Worm (Caenorhabditis elegans) whole organism, L4 larva: ENCODE data around the gene F55G11.4.

ENCODE experiments used
- F10B5.3 ChIP-seq: sonication (generic microtip); optimal IDR thresholded peaks from 2 replicates; lab custom pipeline; 2016; ENCODE audit warnings: mild to moderate bottlenecking, missing genetic modification characterization, missing compliant biosample characterization
- T26A8.4 ChIP-seq: fragments of 200-800 bp; sonication (Bioruptor generic); IDR thresholded peaks from 2 replicates; pipeline ENCODE4 v1.3.6; 2022; ENCODE audit warnings: missing genetic modification characterization, missing compliant biosample characterization
- Y105C5A.15 ChIP-seq: fragments of 200-800 bp; sonication (Bioruptor generic); IDR thresholded peaks from 2 replicates; pipeline ENCODE4 v1.3.6; 2022; ENCODE audit warnings: missing genetic modification characterization, missing compliant biosample characterization
- Y5F2A.4 ChIP-seq: fragments of 200-800 bp; sonication (Bioruptor generic); optimal IDR thresholded peaks from 2 replicates; lab custom pipeline; 2018; ENCODE audit warnings: mild to moderate bottlenecking, missing genetic modification characterization, missing compliant biosample characterization
- Y75B8A.6 ChIP-seq: fragments of 200-800 bp; sonication (Bioruptor generic); IDR thresholded peaks from 2 replicates; pipeline ENCODE4 v1.3.6; 2022; ENCODE audit warnings: missing genetic modification reagents, missing genetic modification characterization, missing compliant biosample characterization
- aha-1 ChIP-seq: fragments of 150-350 bp; peaks from one replicate; lab custom pipeline; 2014; ENCODE audit warnings: missing biosample characterization, missing genetic modification characterization
- aly-2 ChIP-seq: sonication (generic microtip); optimal IDR thresholded peaks from 2 replicates; lab custom pipeline; 2018; ENCODE audit warnings: missing biosample characterization, missing genetic modification characterization
- attf-4 ChIP-seq: sonication (generic microtip); optimal IDR thresholded peaks from 3 replicates; lab custom pipeline; 2017; ENCODE audit warnings: missing biosample characterization, missing genetic modification characterization
- ces-1 ChIP-seq: fragments of 150-350 bp; sonication (generic microtip); optimal IDR thresholded peaks from 4 replicates; lab custom pipeline; 2014; ENCODE audit warnings: missing biosample characterization, missing genetic modification reagents, missing genetic modification characterization
- cey-2 ChIP-seq: sonication (generic microtip); optimal IDR thresholded peaks from 3 replicates; lab custom pipeline; 2017; ENCODE audit warnings: missing genetic modification characterization, mild to moderate bottlenecking, missing compliant biosample characterization, antibody characterized with exemption, borderline replicate concordance; ENCODE audit not compliant: insufficient read depth
- dmd-6 ChIP-seq: fragments of 200-800 bp; sonication (Bioruptor generic); IDR thresholded peaks from 2 replicates; pipeline ENCODE4 v1.3.6; 2022; ENCODE audit warnings: missing genetic modification reagents, missing genetic modification characterization, missing compliant biosample characterization
- dmd-9 ChIP-seq: fragments of 200-800 bp; sonication (Bioruptor generic); IDR thresholded peaks from 2 replicates; pipeline ENCODE4 v1.3.6; 2022; ENCODE audit warnings: missing genetic modification reagents, missing genetic modification characterization, missing compliant biosample characterization
- dpl-1 ChIP-seq: fragments of 150-350 bp; optimal IDR thresholded peaks from 2 replicates; lab custom pipeline; 2014; ENCODE audit warnings: missing biosample characterization, missing genetic modification reagents, missing genetic modification characterization
- fkh-10 ChIP-seq: fragments of 150-350 bp; optimal IDR thresholded peaks from 2 replicates; lab custom pipeline; 2014; ENCODE audit warnings: missing biosample characterization, missing genetic modification reagents, missing genetic modification characterization
- hlh-11 ChIP-seq: fragments of 200-800 bp; sonication (Bioruptor generic); optimal IDR thresholded peaks from 2 replicates; lab custom pipeline; 2018; ENCODE audit warnings: mild to moderate bottlenecking, missing genetic modification characterization, missing compliant biosample characterization
- hmg-1.1 ChIP-seq: fragments of 200-800 bp; sonication (Bioruptor generic); IDR thresholded peaks from 2 replicates; pipeline ENCODE4 v1.3.6; 2022; ENCODE audit warnings: missing genetic modification reagents, missing genetic modification characterization, missing compliant biosample characterization
- lim-7 ChIP-seq: fragments of 200-800 bp; sonication (Bioruptor generic); IDR thresholded peaks from 2 replicates; pipeline ENCODE4 v1.3.6; 2022; ENCODE audit warnings: missing genetic modification characterization, missing compliant biosample characterization
- lin-13 ChIP-seq: fragments of 150-350 bp; optimal IDR thresholded peaks from 2 replicates; lab custom pipeline; 2014; ENCODE audit warnings: missing biosample characterization, missing genetic modification reagents, missing genetic modification characterization
- lin-38 ChIP-seq: fragments of 200-800 bp; sonication (Bioruptor generic); IDR thresholded peaks from 2 replicates; pipeline ENCODE4 v1.3.6; 2022; ENCODE audit warnings: missing genetic modification reagents, missing genetic modification characterization, missing compliant biosample characterization
- lin-39 ChIP-seq: fragments of 150-350 bp; optimal IDR thresholded peaks from 2 replicates; lab custom pipeline; 2014; ENCODE audit warnings: missing biosample characterization, missing genetic modification reagents, missing genetic modification characterization
- lsy-2 ChIP-seq, 2 experiments: fragments of 150-350 bp in 1 of 2; sonication (generic microtip) in 1 of 2; optimal IDR thresholded peaks; 2 replicates each; lab custom pipeline; 2014 to 2017; ENCODE audit warnings: missing biosample characterization in 2 of 2, missing genetic modification characterization in 2 of 2
- madf-5 ChIP-seq, 2 experiments: fragments of 200-800 bp; sonication (Bioruptor generic); IDR thresholded peaks; 2 replicates each; pipeline ENCODE4 v1.3.6; 2022; ENCODE audit warnings: missing compliant biosample characterization in 2 of 2, missing genetic modification characterization in 2 of 2
- mep-1 ChIP-seq: fragments of 150-350 bp; sonication (generic microtip); optimal IDR thresholded peaks from 3 replicates; lab custom pipeline; 2014; ENCODE audit warnings: missing biosample characterization, missing genetic modification characterization
- mxl-3 ChIP-seq: fragments of 200-800 bp; sonication (Bioruptor generic); optimal IDR thresholded peaks from 2 replicates; lab custom pipeline; 2018; ENCODE audit warnings: mild to moderate bottlenecking, missing genetic modification characterization, missing compliant biosample characterization
- nhr-25 ChIP-seq: sonication (generic microtip); optimal IDR thresholded peaks from 2 replicates; lab custom pipeline; 2017; ENCODE audit warnings: missing genetic modification characterization, mild to moderate bottlenecking, missing compliant biosample characterization, antibody characterized with exemption, moderate library complexity, borderline replicate concordance; ENCODE audit not compliant: insufficient read depth
- nhr-77 ChIP-seq: fragments of 150-350 bp; optimal IDR thresholded peaks from 2 replicates; lab custom pipeline; 2014; ENCODE audit warnings: missing biosample characterization, missing genetic modification characterization
- pha-4 ChIP-seq, 2 experiments: fragments of 150-350 bp in 1 of 2; fragments of 200-800 bp in 1 of 2; sonication (Bioruptor generic) in 1 of 2; IDR thresholded peaks in 1 of 2; optimal IDR thresholded peaks in 1 of 2; 2 replicates each; pipeline versions ENCODE4 v1.3.6 to Lab custom; 2014 to 2022; ENCODE audit warnings: missing genetic modification characterization in 2 of 2, missing genetic modification reagents in 2 of 2, missing biosample characterization in 1 of 2, missing compliant biosample characterization in 1 of 2
- pqm-1 ChIP-seq: sonication (generic microtip); optimal IDR thresholded peaks from 2 replicates; lab custom pipeline; 2017; ENCODE audit warnings: missing biosample characterization, missing genetic modification characterization
- saeg-2 ChIP-seq: fragments of 200-800 bp; sonication (Bioruptor generic); IDR thresholded peaks from 2 replicates; pipeline ENCODE4 v1.3.6; 2022; ENCODE audit warnings: missing genetic modification reagents, missing genetic modification characterization, missing compliant biosample characterization
- snpc-1.2 ChIP-seq: fragments of 200-800 bp; sonication (Bioruptor generic); IDR thresholded peaks from 2 replicates; pipeline ENCODE4 v1.3.6; 2022; ENCODE audit warnings: missing genetic modification reagents, missing genetic modification characterization, missing compliant biosample characterization
- snpc-4 ChIP-seq: fragments of 150-350 bp; optimal IDR thresholded peaks from 2 replicates; lab custom pipeline; 2014; ENCODE audit warnings: missing biosample characterization, missing genetic modification characterization
- spr-3 ChIP-seq: fragments of 200-800 bp; sonication (Bioruptor generic); optimal IDR thresholded peaks from 2 replicates; lab custom pipeline; 2018; ENCODE audit warnings: mild to moderate bottlenecking, missing genetic modification characterization, missing compliant biosample characterization
- tag-97 ChIP-seq: fragments of 200-800 bp; sonication (Bioruptor generic); IDR thresholded peaks from 2 replicates; pipeline ENCODE4 v1.3.6; 2022; ENCODE audit warnings: missing genetic modification characterization, missing compliant biosample characterization
- unc-62 ChIP-seq, 3 experiments: fragments of 150-350 bp in 1 of 3; sonication (generic microtip); optimal IDR thresholded peaks in 2 of 3; peaks in 1 of 3; 1 replicate in 1 of 3; 2 replicates in 2 of 3; lab custom pipeline; 2014 to 2017; ENCODE audit warnings: missing biosample characterization in 3 of 3, missing genetic modification characterization in 3 of 3, missing genetic modification reagents in 3 of 3, missing genotype in 1 of 3
- vab-7 ChIP-seq: fragments of 200-800 bp; sonication (Bioruptor generic); IDR thresholded peaks from 2 replicates; pipeline ENCODE4 v1.3.6; 2022; ENCODE audit warnings: missing genetic modification reagents, missing genetic modification characterization, missing compliant biosample characterization
- zfp-2 ChIP-seq: sonication (generic microtip); optimal IDR thresholded peaks from 2 replicates; lab custom pipeline; 2016; ENCODE audit warnings: mild to moderate bottlenecking, missing genetic modification characterization, missing compliant biosample characterization
- zip-2 ChIP-seq: fragments of 150-350 bp; optimal IDR thresholded peaks from 2 replicates; lab custom pipeline; 2014; ENCODE audit warnings: missing biosample characterization, missing genetic modification characterization

Gene F55G11.4

ce11 chrIV:12969141-12969540, 4.3 kb upstream of the F55G11.4 start, which contains the start of gene F55G11.2:
Gene F55G11.2, minus strand, starts transcription at chrIV:12969289.
- TF ChIP-seq F10B5.3 (no peak), T26A8.4 (no peak), ces-1 (no peak), pqm-1 (tag; lab: Kevin White, UChicago) (peak; percentile 56), cey-2 (tag; lab: Kevin White, UChicago) (no peak), saeg-2 (GFP tag; lab: Robert Waterston, UW) (no peak), lin-38 (GFP tag; lab: Robert Waterston, UW) (no peak), lin-13 (GFP tag; lab: Kevin White, UChicago) (no peak), attf-4 (tag; lab: Kevin White, UChicago) (no peak), dpl-1 (no peak), aly-2 (tag; lab: Kevin White, UChicago) (no peak), zip-2 (tag; lab: Kevin White, UChicago) (no peak), fkh-10 (GFP tag; lab: Kevin White, UChicago) (no peak), snpc-1.2 (GFP tag; lab: Robert Waterston, UW) (no peak), dmd-9 (no peak), dmd-6 (peak; percentile 74; the same call in 1 of the 2 replicates)

ce11 chrIV:12971994-12972520, 1.4 kb upstream of the F55G11.4 start:
- TF ChIP-seq lin-39 (tag; lab: Kevin White, UChicago) (no peak), pha-4 (GFP tag; IDR thresholded peaks at IDR 0.05; lab: Robert Waterston, UW) (no peak), pha-4 (tag; optimal IDR thresholded peaks at IDR 0.05; lab: Kevin White, UChicago) (no peak), spr-3 (GFP tag; lab: Kevin White, UChicago) (no peak), nhr-25 (tag; lab: Kevin White, UChicago) (no peak), vab-7 (GFP tag; lab: Robert Waterston, UW) (no peak), lsy-2 (tag; optimal IDR thresholded peaks at IDR 0.05; lab: Kevin White, UChicago) (no peak), nhr-77 (tag; lab: Kevin White, UChicago) (no peak), tag-97 (GFP tag; lab: Robert Waterston, UW) (no peak), snpc-4 (tag; lab: Kevin White, UChicago) (no peak), saeg-2 (GFP tag; lab: Robert Waterston, UW) (no peak), mep-1 (tag; lab: Kevin White, UChicago) (no peak), zfp-2 (no peak), unc-62 (GFP tag; optimal IDR thresholded peaks at IDR 0.05 in 1 of 2; lab: Kevin White, UChicago) (peak in 1 of 2 experiments; percentile 55), unc-62 (tag; optimal IDR thresholded peaks at IDR 0.05; lab: Kevin White, UChicago) (no peak), dmd-6 (peak; percentile 60), dpl-1 (no peak), mxl-3 (no peak), hlh-11 (peak; percentile 22), aly-2 (tag; lab: Kevin White, UChicago) (no peak), Y105C5A.15 (no peak), madf-5 (GFP tag; IDR thresholded peaks at IDR 0.05; lab: Robert Waterston, UW) (no peak), Y5F2A.4 (GFP tag; lab: Kevin White, UChicago) (no peak), hmg-1.1 (GFP tag; lab: Robert Waterston, UW) (no peak), pqm-1 (tag; lab: Kevin White, UChicago) (peak; percentile 25), aha-1 (tag; lab: Kevin White, UChicago) (no peak)

DNA sequence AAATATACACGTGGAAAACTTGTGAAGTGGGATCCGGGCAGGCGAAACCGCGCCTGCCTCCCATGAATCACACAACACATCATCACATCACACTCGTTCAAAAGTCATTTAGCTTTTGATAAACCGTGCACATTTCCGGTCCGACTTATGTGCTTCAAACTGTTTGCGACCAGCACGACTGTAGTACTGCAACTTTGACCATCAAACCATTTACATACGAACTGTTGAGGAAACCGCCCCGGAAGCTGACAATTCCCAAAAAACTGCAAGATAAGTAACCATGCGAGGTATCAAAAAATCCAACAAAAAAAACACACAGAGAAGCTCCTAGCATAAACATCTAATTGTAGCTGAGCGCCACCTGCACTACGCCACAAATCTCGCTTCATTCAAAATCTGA, 644 bp upstream of the F55G11.4 start:
- TF ChIP-seq Y75B8A.6 (GFP tag; lab: Robert Waterston, UW) (no peak), lim-7 (0 out of 2 replicates have a peak, but pooled peaks have one; percentile 31), unc-62 (GFP tag; optimal IDR thresholded peaks at IDR 0.05 in 1 of 2; lab: Kevin White, UChicago) (peak in 1 of 2 experiments; percentile 94), unc-62 (tag; optimal IDR thresholded peaks at IDR 0.05; lab: Kevin White, UChicago) (no peak)
